Worm (Caenorhabditis elegans): ENCODE measurements around the gene scl-17.
"Not testable (repeated sequence)": the region's sequence is repeated elsewhere in the genome, so short reads cannot be mapped to it uniquely, and the experiment has no call there.

ce11 chrII:1467711-1468110 is 22.7 kb downstream of the scl-17 start, which contains the start of gene Y51H7C.1:
- not testable (repeated sequence) for TF ChIP-seq ztf-11, ztf-4, ceh-16, nhr-11, nhr-67 (tag; optimal IDR thresholded peaks at IDR 0.05)

Measured in whole organism, L3 larva.